Worm (Caenorhabditis elegans): ENCODE results near the gene F35G12.5.

ce11 chrIII:4634947-4635346 is 51.0 kb downstream of the F35G12.5 start, which contains the start of gene clec-153:
- TF ChIP-seq ztf-11 (tag; optimal IDR thresholded peaks at IDR 0.05): no peak
- TF ChIP-seq hif-1 (tag; optimal IDR thresholded peaks at IDR 0.05): no peak
- TF ChIP-seq snpc-4 (tag; optimal IDR thresholded peaks at IDR 0.05): no peak
- TF ChIP-seq nhr-41 (GFP tag; IDR thresholded peaks at IDR 0.05): no peak
- no peak for TF ChIP-seq egl-27 (tag; optimal IDR thresholded peaks at IDR 0.05)
- TF ChIP-seq lim-7 (GFP tag; IDR thresholded peaks at IDR 0.05): no peak
- no peak for TF ChIP-seq madf-9 (GFP tag; conservative IDR thresholded peaks at IDR 0.05)
- TF ChIP-seq lin-1 (GFP tag; IDR thresholded peaks at IDR 0.05): no peak
- no peak for TF ChIP-seq mes-2 (tag; optimal IDR thresholded peaks at IDR 0.05; ENCODE audit: poor library complexity, severe bottlenecking)
- TF ChIP-seq aly-2 (tag; optimal IDR thresholded peaks at IDR 0.05): no peak
- TF ChIP-seq unc-39 (tag; optimal IDR thresholded peaks at IDR 0.05): no peak
- TF ChIP-seq zfp-3 (GFP tag; conservative IDR thresholded peaks at IDR 0.05): no peak
- no peak for TF ChIP-seq dmd-9 (GFP tag; IDR thresholded peaks at IDR 0.05)
- TF ChIP-seq ama-1 (optimal IDR thresholded peaks at IDR 0.05): no peak

Data from whole organism, L4 larva.